Fruit fly (Drosophila melanogaster) whole organism, prepupa: ENCODE measurements around the gene Col4a1.

Experiments used
- CG16779 ChIP-seq: fragments of 200-800 bp; sonication (Bioruptor generic); optimal IDR thresholded peaks from 3 replicates; lab custom pipeline; 2017; ENCODE audit warnings: missing biosample characterization, mild to moderate bottlenecking, missing genetic modification characterization
- CG6792 ChIP-seq: fragments of 200-800 bp; sonication (Bioruptor generic); optimal IDR thresholded peaks from 3 replicates; lab custom pipeline; 2016; ENCODE audit warnings: missing biosample characterization, missing genetic modification characterization
- OdsH ChIP-seq: fragments of 200-800 bp; sonication (Bioruptor generic); optimal IDR thresholded peaks from 3 replicates; lab custom pipeline; 2016; ENCODE audit warnings: missing biosample characterization, missing genetic modification characterization
- achi ChIP-seq: fragments of 200-800 bp; sonication (Bioruptor generic); optimal IDR thresholded peaks from 3 replicates; lab custom pipeline; 2016; ENCODE audit warnings: missing biosample characterization, missing genetic modification characterization
- cyc ChIP-seq: fragments of 200-800 bp; sonication (Bioruptor generic); optimal IDR thresholded peaks from 3 replicates; lab custom pipeline; 2016; ENCODE audit warnings: missing biosample characterization, missing genetic modification characterization

dm6 chr2L:5044361-5044891, 15.0 kb downstream of the Col4a1 start, which contains the start of gene CG31650:
- TF ChIP-seq cyc (GFP tag; lab: Kevin White, UChicago) (no peak), CG16779 (tag; lab: Kevin White, UChicago) (no peak), CG6792 (GFP tag; lab: Kevin White, UChicago) (no peak), OdsH (GFP tag; lab: Kevin White, UChicago) (no peak), achi (GFP tag; lab: Kevin White, UChicago) (no peak)
